Worm (Caenorhabditis elegans) whole organism, late embryonic: ENCODE results near the gene col-34.

Experiments used
- ceh-14 ChIP-seq: sonication (generic microtip); optimal IDR thresholded peaks from 2 replicates; lab custom pipeline; 2016; ENCODE audit warnings: missing genotype, missing genetic modification characterization, missing compliant biosample characterization
- ceh-31 ChIP-seq: sonication (generic microtip); optimal IDR thresholded peaks from 2 replicates; lab custom pipeline; 2016; ENCODE audit warnings: missing genetic modification characterization, missing compliant biosample characterization
- dmd-4 ChIP-seq: sonication (generic microtip); optimal IDR thresholded peaks from 2 replicates; lab custom pipeline; 2016; ENCODE audit warnings: borderline replicate concordance, missing genetic modification characterization, missing compliant biosample characterization
- elt-2 ChIP-seq: sonication (generic microtip); optimal IDR thresholded peaks from 2 replicates; lab custom pipeline; 2016; ENCODE audit warnings: missing genetic modification reagents, missing genetic modification characterization, missing compliant biosample characterization
- mec-3 ChIP-seq: sonication (generic microtip); optimal IDR thresholded peaks from 2 replicates; lab custom pipeline; 2016; ENCODE audit warnings: borderline replicate concordance, missing genetic modification characterization, missing compliant biosample characterization
- nfya-1 ChIP-seq: sonication (generic microtip); optimal IDR thresholded peaks from 2 replicates; lab custom pipeline; 2017; ENCODE audit warnings: missing genetic modification characterization, mild to moderate bottlenecking, missing compliant biosample characterization, antibody characterized with exemption, moderate library complexity
- nhr-11 ChIP-seq: fragments of 150-350 bp; optimal IDR thresholded peaks from 2 replicates; lab custom pipeline; 2014; ENCODE audit warnings: missing biosample characterization, missing genetic modification characterization
- pha-4 ChIP-seq: fragments of 150-350 bp; optimal IDR thresholded peaks from 2 replicates; lab custom pipeline; 2018; ENCODE audit warnings: missing biosample characterization, missing genetic modification reagents, missing genetic modification characterization
- pqm-1 ChIP-seq: sonication (generic microtip); optimal IDR thresholded peaks from 2 replicates; lab custom pipeline; 2016; ENCODE audit warnings: missing genetic modification characterization, missing compliant biosample characterization

DNA sequence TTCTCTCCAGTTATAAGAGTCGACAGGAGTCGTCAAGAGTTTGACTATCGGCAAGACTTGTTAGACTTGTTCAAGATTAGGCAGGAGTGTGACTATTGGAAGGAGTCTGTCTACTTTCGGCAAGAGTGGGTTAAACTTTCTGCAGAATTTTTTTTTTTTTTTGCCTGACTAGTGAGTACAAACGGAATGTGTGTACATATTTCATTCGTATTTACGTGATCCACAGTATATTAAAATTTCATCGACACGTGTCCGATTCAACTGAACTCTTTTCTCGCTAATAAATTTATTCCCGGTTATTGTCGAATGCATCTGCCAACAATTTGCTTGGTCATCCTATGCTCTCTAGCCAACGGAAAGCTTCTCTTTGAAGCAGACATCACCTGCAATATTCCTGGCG, 27.8 kb upstream of the col-34 start, which contains the start of gene F36A4.1:
- TF ChIP-seq mec-3 (no peak), pqm-1 (tag; lab: Kevin White, UChicago) (no peak), dmd-4 (tag; lab: Kevin White, UChicago) (no peak), nhr-11 (tag; lab: Kevin White, UChicago) (no peak), nfya-1 (tag; lab: Kevin White, UChicago) (no peak), elt-2 (tag; lab: Kevin White, UChicago) (no peak), ceh-14 (tag; lab: Kevin White, UChicago) (no peak), ceh-31 (tag; lab: Kevin White, UChicago) (no peak), pha-4 (tag; lab: Kevin White, UChicago) (no peak)
